Worm (Caenorhabditis elegans) whole organism, midembryonic: ENCODE results near the gene chil-10.

Experiments used
- T22C8.4 ChIP-seq: fragments of 200-800 bp; sonication (Bioruptor generic); IDR thresholded peaks from 2 replicates; pipeline ENCODE4 v1.3.6; 2022; ENCODE audit warnings: missing genetic modification characterization, missing compliant biosample characterization
- cog-1 ChIP-seq: sonication (generic microtip); optimal IDR thresholded peaks from 2 replicates; lab custom pipeline; 2016; ENCODE audit warnings: missing genetic modification characterization, missing compliant biosample characterization
- flt-1 ChIP-seq: fragments of 200-800 bp; sonication (Bioruptor generic); IDR thresholded peaks from 2 replicates; pipeline ENCODE4 v1.3.6; 2022; ENCODE audit warnings: missing genetic modification characterization, missing compliant biosample characterization
- klf-2 ChIP-seq: fragments of 200-800 bp; sonication (Bioruptor generic); conservative IDR thresholded peaks from 2 replicates; pipeline ENCODE4 v1.3.6; 2022; ENCODE audit warnings: missing genetic modification reagents, missing genetic modification characterization, missing compliant biosample characterization
- med-1 ChIP-seq: sonication (generic microtip); optimal IDR thresholded peaks from 2 replicates; lab custom pipeline; 2017; ENCODE audit warnings: missing genetic modification characterization, mild to moderate bottlenecking, missing compliant biosample characterization, antibody characterized with exemption, missing genetic modification reagents; ENCODE audit not compliant: insufficient read depth
- ref-1 ChIP-seq: fragments of 200-800 bp; sonication (Bioruptor generic); conservative IDR thresholded peaks from 2 replicates; pipeline ENCODE4 v1.3.6; 2022; ENCODE audit warnings: missing genetic modification reagents, missing genetic modification characterization, missing compliant biosample characterization
- tab-1 ChIP-seq: fragments of 200-800 bp; sonication (Bioruptor generic); IDR thresholded peaks from 2 replicates; pipeline ENCODE4 v1.3.6; 2022; ENCODE audit warnings: missing genetic modification characterization, missing compliant biosample characterization
- ztf-23 ChIP-seq: fragments of 200-800 bp; sonication (Bioruptor generic); IDR thresholded peaks from 2 replicates; pipeline ENCODE4 v1.3.6; 2022; ENCODE audit warnings: missing genetic modification reagents, missing genetic modification characterization, missing compliant biosample characterization
- ztf-29 ChIP-seq: fragments of 200-800 bp; sonication (Bioruptor generic); IDR thresholded peaks from 2 replicates; pipeline ENCODE4 v1.3.6; 2022; ENCODE audit warnings: missing genetic modification reagents, missing genetic modification characterization, missing compliant biosample characterization

The chil-10 gene

ce11 chrX:932874-933273, 24.8 kb upstream of the chil-10 start:
- TF ChIP-seq T22C8.4 = no peak
- TF ChIP-seq flt-1 (GFP tag; lab: Robert Waterston, UW) = no peak
- TF ChIP-seq tab-1 (GFP tag; lab: Robert Waterston, UW) = no peak
- no peak for TF ChIP-seq cog-1 (tag; lab: Kevin White, UChicago)
- TF ChIP-seq ztf-23 (GFP tag; lab: Robert Waterston, UW) = no peak
- no peak for TF ChIP-seq klf-2 (GFP tag; lab: Robert Waterston, UW)
- TF ChIP-seq ztf-29 = no peak
- TF ChIP-seq med-1 (GFP tag; lab: Kevin White, UChicago) = no peak
- TF ChIP-seq ref-1 (GFP tag; lab: Robert Waterston, UW) = no peak

- TF ChIP-seq flt-1 (GFP tag; lab: Robert Waterston, UW) (no peak), cog-1 (tag; lab: Kevin White, UChicago) (no peak), ztf-23 (GFP tag; lab: Robert Waterston, UW) (no peak), ref-1 (GFP tag; lab: Robert Waterston, UW) (no peak), med-1 (GFP tag; lab: Kevin White, UChicago) (no peak), T22C8.4 (no peak), ztf-29 (no peak), tab-1 (GFP tag; lab: Robert Waterston, UW) (no peak)
Observed at ce11 chrX:933504-933903, 24.2 kb upstream of the chil-10 start, which contains the start of gene F35H12.1. Gene F35H12.1 (plus strand): TSS chrX:933804.

- TF ChIP-seq cog-1 (tag; lab: Kevin White, UChicago) (no peak), klf-2 (GFP tag; lab: Robert Waterston, UW) (no peak)
Observed at ce11 chrX:936013-936412, 21.7 kb upstream of the chil-10 start.

DNA sequence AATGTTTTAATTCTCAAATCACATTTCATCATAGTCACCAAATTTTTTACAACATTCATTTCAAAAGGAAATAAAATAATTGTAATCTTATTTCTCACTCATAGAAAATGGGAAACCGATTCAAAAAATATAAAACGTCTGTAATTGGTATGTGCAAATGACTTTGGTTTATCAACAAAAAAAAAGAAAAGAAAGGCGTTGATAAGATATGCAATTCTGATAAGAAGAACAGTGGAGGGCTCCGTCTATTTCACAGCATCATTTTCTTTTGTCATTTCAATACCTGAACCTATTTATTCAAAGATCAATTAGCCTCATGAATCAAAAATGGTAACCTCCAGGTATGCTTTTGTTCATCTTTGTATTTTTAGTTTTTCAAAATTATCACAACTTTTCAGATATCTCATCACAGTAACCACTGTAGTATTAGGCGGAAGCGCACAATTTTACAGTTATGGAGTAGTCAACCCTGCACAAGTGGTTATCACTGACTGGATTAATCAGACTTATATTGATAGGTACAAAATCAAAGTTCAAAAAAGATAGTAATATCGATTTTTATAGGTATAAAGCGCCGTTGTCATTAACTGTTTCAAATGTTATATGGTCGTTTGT, 19.3 kb upstream of the chil-10 start, which contains the start of gene F53H8.3:
Gene F53H8.3, plus strand, starts transcription at position 275 of the 615 bp plus-strand sequence.
- TF ChIP-seq klf-2 (GFP tag; lab: Robert Waterston, UW) (no peak), cog-1 (tag; lab: Kevin White, UChicago) (no peak), ref-1 (GFP tag; lab: Robert Waterston, UW) (no peak), ztf-23 (GFP tag; lab: Robert Waterston, UW) (no peak), tab-1 (GFP tag; lab: Robert Waterston, UW) (no peak), flt-1 (GFP tag; lab: Robert Waterston, UW) (no peak), T22C8.4 (no peak), med-1 (GFP tag; lab: Kevin White, UChicago) (no peak), ztf-29 (no peak)

DNA sequence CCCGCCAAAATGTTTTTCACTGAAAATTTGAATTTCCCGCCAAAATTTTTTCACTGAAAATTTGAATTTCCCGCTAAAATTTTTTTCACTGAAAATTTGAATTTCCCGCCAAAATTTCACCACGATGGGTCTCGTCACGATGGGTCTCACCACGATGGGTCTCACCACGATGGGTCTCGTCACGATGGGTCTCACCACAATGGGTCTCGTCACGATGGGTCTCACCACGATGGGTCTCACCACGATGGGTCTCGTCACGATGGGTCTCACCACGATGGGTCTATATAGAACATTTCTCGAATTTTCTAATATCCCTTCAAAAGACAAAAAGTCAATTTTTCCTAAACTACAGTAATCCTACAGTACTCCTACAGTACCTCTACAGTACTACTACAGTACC, 14.0 kb upstream of the chil-10 start:
- TF ChIP-seq tab-1 (GFP tag; lab: Robert Waterston, UW) (0 out of 2 replicates have a peak, but pooled peaks have one; percentile 18), flt-1 (GFP tag; lab: Robert Waterston, UW) (peak; percentile 17; the same call in 1 of the 2 replicates)

ce11 chrX:945669-946068, 12.0 kb upstream of the chil-10 start:
- TF ChIP-seq flt-1 (GFP tag; lab: Robert Waterston, UW) (no peak), ref-1 (GFP tag; lab: Robert Waterston, UW) (no peak), T22C8.4 (no peak), tab-1 (GFP tag; lab: Robert Waterston, UW) (no peak), med-1 (GFP tag; lab: Kevin White, UChicago) (no peak), cog-1 (tag; lab: Kevin White, UChicago) (no peak), klf-2 (GFP tag; lab: Robert Waterston, UW) (no peak), ztf-23 (GFP tag; lab: Robert Waterston, UW) (no peak), ztf-29 (no peak)

ce11 chrX:947885-948284, 9.8 kb upstream of the chil-10 start:
- no peak for TF ChIP-seq med-1 (GFP tag; lab: Kevin White, UChicago)
- TF ChIP-seq flt-1 (GFP tag; lab: Robert Waterston, UW) = no peak
- TF ChIP-seq klf-2 (GFP tag; lab: Robert Waterston, UW) = no peak
- TF ChIP-seq tab-1 (GFP tag; lab: Robert Waterston, UW) = no peak
- TF ChIP-seq ztf-23 (GFP tag; lab: Robert Waterston, UW) = no peak
- no peak for TF ChIP-seq ref-1 (GFP tag; lab: Robert Waterston, UW)
- no peak for TF ChIP-seq cog-1 (tag; lab: Kevin White, UChicago)
- TF ChIP-seq ztf-29 = no peak
- no peak for TF ChIP-seq T22C8.4

- TF ChIP-seq T22C8.4 = no peak
- TF ChIP-seq ztf-23 (GFP tag; lab: Robert Waterston, UW) = no peak
- TF ChIP-seq klf-2 (GFP tag; lab: Robert Waterston, UW) = no peak
- no peak for TF ChIP-seq ztf-29
- TF ChIP-seq ref-1 (GFP tag; lab: Robert Waterston, UW) = no peak
- no peak for TF ChIP-seq tab-1 (GFP tag; lab: Robert Waterston, UW)
- no peak for TF ChIP-seq flt-1 (GFP tag; lab: Robert Waterston, UW)
- no peak for TF ChIP-seq cog-1 (tag; lab: Kevin White, UChicago)
- TF ChIP-seq med-1 (GFP tag; lab: Kevin White, UChicago) = no peak
Observed at ce11 chrX:948783-949182, 8.9 kb upstream of the chil-10 start, which contains the start of gene sms-2. Gene sms-2 (minus strand): TSS chrX:948883.

ce11 chrX:949466-949865, 8.2 kb upstream of the chil-10 start:
- TF ChIP-seq med-1 (GFP tag; lab: Kevin White, UChicago) (no peak), T22C8.4 (no peak), ztf-29 (no peak), tab-1 (GFP tag; lab: Robert Waterston, UW) (peak; percentile 80), ztf-23 (GFP tag; lab: Robert Waterston, UW) (peak; percentile 69; the same call in 1 of the 2 replicates), cog-1 (tag; lab: Kevin White, UChicago) (peak; percentile 96), flt-1 (GFP tag; lab: Robert Waterston, UW) (peak; percentile 79), ref-1 (GFP tag; lab: Robert Waterston, UW) (no peak), klf-2 (GFP tag; lab: Robert Waterston, UW) (peak; percentile 59; the same call in 1 of the 2 replicates)
